Worm (Caenorhabditis elegans): ENCODE data around the gene F57C7.4.

ce11 chrX:10532180-10532833 lies 57.1 kb downstream of the F57C7.4 start:
- TF ChIP-seq unc-62 (GFP tag; optimal IDR thresholded peaks at IDR 0.05) (no peak), snpc-4 (tag; optimal IDR thresholded peaks at IDR 0.05) (no peak), unc-39 (tag; optimal IDR thresholded peaks at IDR 0.05) (no peak), elt-1 (tag; optimal IDR thresholded peaks at IDR 0.05) (no peak), ztf-11 (tag; optimal IDR thresholded peaks at IDR 0.05) (no peak), skn-1 (tag; optimal IDR thresholded peaks at IDR 0.05) (peak; percentile 86), hmg-11 (tag; optimal IDR thresholded peaks at IDR 0.05) (no peak), ama-1 (optimal IDR thresholded peaks at IDR 0.05) (no peak)
